Worm (Caenorhabditis elegans) whole organism, L4/young adult: ENCODE data around the gene smg-9.

Source experiments
- dao-5 ChIP-seq: sonication (generic microtip); optimal IDR thresholded peaks from 2 replicates; lab custom pipeline; 2016; ENCODE audit warnings: missing genotype, missing genetic modification characterization, moderate library complexity, missing compliant biosample characterization
- him-1 ChIP-seq: sonication (generic microtip); optimal IDR thresholded peaks from 2 replicates; lab custom pipeline; 2016; ENCODE audit warnings: missing genotype, missing genetic modification reagents, missing genetic modification characterization, missing compliant biosample characterization

ce11 chrII:14801086-14801531 lies 48.5 kb upstream of the smg-9 start:
- TF ChIP-seq him-1 (tag; lab: Kevin White, UChicago) (peak; percentile 5), dao-5 (no peak)
